Worm (Caenorhabditis elegans) whole organism, late embryonic: ENCODE results near the gene haf-1.

Experiments
- C38D4.7 ChIP-seq: fragments of 200-800 bp; sonication (Bioruptor generic); optimal IDR thresholded peaks from 2 replicates; lab custom pipeline; 2018; ENCODE audit warnings: mild to moderate bottlenecking, missing genetic modification characterization, moderate library complexity, missing compliant biosample characterization
- K02D7.2 ChIP-seq: sonication (generic microtip); optimal IDR thresholded peaks from 2 replicates; lab custom pipeline; 2017; ENCODE audit warnings: mild to moderate bottlenecking, missing genetic modification characterization, missing compliant biosample characterization
- Y22D7AL.16 ChIP-seq: sonication (generic microtip); optimal IDR thresholded peaks from 2 replicates; lab custom pipeline; 2016; ENCODE audit warnings: missing genetic modification characterization, missing compliant biosample characterization
- ceh-14 ChIP-seq: sonication (generic microtip); optimal IDR thresholded peaks from 2 replicates; lab custom pipeline; 2016; ENCODE audit warnings: missing genotype, missing genetic modification characterization, missing compliant biosample characterization
- ceh-19 ChIP-seq: fragments of 200-800 bp; sonication (Bioruptor generic); optimal IDR thresholded peaks from 2 replicates; lab custom pipeline; 2018; ENCODE audit warnings: mild to moderate bottlenecking, missing genetic modification characterization, missing compliant biosample characterization
- ceh-24 ChIP-seq: sonication (generic microtip); optimal IDR thresholded peaks from 2 replicates; lab custom pipeline; 2016; ENCODE audit warnings: mild to moderate bottlenecking, missing genetic modification characterization, missing compliant biosample characterization
- ceh-30 ChIP-seq: fragments of 150-350 bp; optimal IDR thresholded peaks from 2 replicates; lab custom pipeline; 2014; ENCODE audit warnings: missing biosample characterization, missing genetic modification characterization
- ceh-34 ChIP-seq: sonication (generic microtip); optimal IDR thresholded peaks from 2 replicates; lab custom pipeline; 2016; ENCODE audit warnings: mild to moderate bottlenecking, missing genetic modification characterization, missing compliant biosample characterization
- ceh-45 ChIP-seq: fragments of 200-800 bp; sonication (Bioruptor generic); IDR thresholded peaks from 2 replicates; pipeline ENCODE4 v1.3.6; 2022; ENCODE audit warnings: missing genetic modification reagents, missing genetic modification characterization, missing compliant biosample characterization
- ceh-48 ChIP-seq: sonication (generic microtip); optimal IDR thresholded peaks from 2 replicates; lab custom pipeline; 2016; ENCODE audit warnings: missing genetic modification characterization, inconsistent platforms, missing compliant biosample characterization
- ceh-9 ChIP-seq: sonication (generic microtip); optimal IDR thresholded peaks from 2 replicates; lab custom pipeline; 2016; ENCODE audit warnings: mild to moderate bottlenecking, missing genetic modification characterization, inconsistent platforms, missing compliant biosample characterization
- che-1 ChIP-seq: sonication (generic microtip); optimal IDR thresholded peaks from 2 replicates; lab custom pipeline; 2016; ENCODE audit warnings: mild to moderate bottlenecking, missing genetic modification characterization, missing compliant biosample characterization
- dve-1 ChIP-seq: sonication (generic microtip); optimal IDR thresholded peaks from 2 replicates; lab custom pipeline; 2017; ENCODE audit warnings: antibody characterized with exemption, mild to moderate bottlenecking, missing genetic modification characterization, missing compliant biosample characterization
- elt-2 ChIP-seq: sonication (generic microtip); optimal IDR thresholded peaks from 2 replicates; lab custom pipeline; 2016; ENCODE audit warnings: missing genetic modification reagents, missing genetic modification characterization, missing compliant biosample characterization
- fax-1 ChIP-seq: sonication (generic microtip); optimal IDR thresholded peaks from 2 replicates; lab custom pipeline; 2016; ENCODE audit warnings: missing genotype, missing genetic modification characterization, missing compliant biosample characterization
- fkh-10 ChIP-seq: fragments of 150-350 bp; optimal IDR thresholded peaks from 2 replicates; lab custom pipeline; 2014; ENCODE audit warnings: missing biosample characterization, missing genetic modification reagents, missing genetic modification characterization
- fkh-6 ChIP-seq: sonication (generic microtip); optimal IDR thresholded peaks from 2 replicates; lab custom pipeline; 2016; ENCODE audit warnings: missing genetic modification characterization, missing compliant biosample characterization
- hlh-13 ChIP-seq: fragments of 200-800 bp; sonication (Bioruptor generic); optimal IDR thresholded peaks from 2 replicates; lab custom pipeline; 2018; ENCODE audit warnings: mild to moderate bottlenecking, missing genetic modification characterization, missing compliant biosample characterization
- hlh-15 ChIP-seq: sonication (generic microtip); optimal IDR thresholded peaks from 2 replicates; lab custom pipeline; 2016; ENCODE audit warnings: missing genetic modification characterization, missing compliant biosample characterization
- hlh-6 ChIP-seq: sonication (generic microtip); optimal IDR thresholded peaks from 2 replicates; lab custom pipeline; 2016; ENCODE audit warnings: missing genotype, missing genetic modification characterization, missing compliant biosample characterization
- hlh-8 ChIP-seq: sonication (generic microtip); optimal IDR thresholded peaks from 2 replicates; lab custom pipeline; 2016; ENCODE audit warnings: missing genotype, missing genetic modification characterization, missing compliant biosample characterization
- lim-6 ChIP-seq: sonication (generic microtip); optimal IDR thresholded peaks from 2 replicates; lab custom pipeline; 2016; ENCODE audit warnings: missing genetic modification characterization, missing compliant biosample characterization
- lin-11 ChIP-seq: fragments of 200-800 bp; sonication (Bioruptor generic); optimal IDR thresholded peaks from 2 replicates; lab custom pipeline; 2018; ENCODE audit warnings: mild to moderate bottlenecking, missing genetic modification characterization, missing compliant biosample characterization
- madf-2 ChIP-seq: sonication (generic microtip); optimal IDR thresholded peaks from 2 replicates; lab custom pipeline; 2017; ENCODE audit warnings: missing genetic modification characterization, missing compliant biosample characterization
- mec-3 ChIP-seq: sonication (generic microtip); optimal IDR thresholded peaks from 2 replicates; lab custom pipeline; 2016; ENCODE audit warnings: borderline replicate concordance, missing genetic modification characterization, missing compliant biosample characterization
- nhr-11 ChIP-seq: fragments of 150-350 bp; optimal IDR thresholded peaks from 2 replicates; lab custom pipeline; 2014; ENCODE audit warnings: missing biosample characterization, missing genetic modification characterization
- odd-2 ChIP-seq: sonication (generic microtip); optimal IDR thresholded peaks from 2 replicates; lab custom pipeline; 2017; ENCODE audit warnings: antibody characterized with exemption, mild to moderate bottlenecking, missing genetic modification characterization, missing compliant biosample characterization
- pag-3 ChIP-seq: sonication (generic microtip); optimal IDR thresholded peaks from 2 replicates; lab custom pipeline; 2016; ENCODE audit warnings: missing compliant biosample characterization, missing genetic modification characterization, borderline replicate concordance
- pat-9 ChIP-seq: fragments of 200-800 bp; sonication (Bioruptor generic); optimal IDR thresholded peaks from 2 replicates; lab custom pipeline; 2018; ENCODE audit warnings: mild to moderate bottlenecking, missing genetic modification characterization, moderate library complexity, missing compliant biosample characterization
- rnt-1 ChIP-seq: sonication (generic microtip); optimal IDR thresholded peaks from 2 replicates; lab custom pipeline; 2016; ENCODE audit warnings: missing genetic modification characterization, missing compliant biosample characterization
- sox-4 ChIP-seq: sonication (generic microtip); optimal IDR thresholded peaks from 2 replicates; lab custom pipeline; 2017; ENCODE audit warnings: mild to moderate bottlenecking, missing genetic modification characterization, inconsistent platforms, missing compliant biosample characterization
- tbx-7 ChIP-seq: sonication (generic microtip); optimal IDR thresholded peaks from 2 replicates; lab custom pipeline; 2016; ENCODE audit warnings: missing genotype, missing genetic modification characterization, missing compliant biosample characterization
- unc-86 ChIP-seq: sonication (generic microtip); optimal IDR thresholded peaks from 2 replicates; lab custom pipeline; 2016; ENCODE audit warnings: missing genetic modification characterization, missing compliant biosample characterization
- ztf-16 ChIP-seq: sonication (generic microtip); optimal IDR thresholded peaks from 2 replicates; lab custom pipeline; 2017; ENCODE audit warnings: missing genetic modification characterization, missing compliant biosample characterization

haf-1 gene

ce11 chrIV:17343482-17343881, 32.7 kb upstream of the haf-1 start, which contains the start of gene C49C3.11:
C49C3.11 (plus strand) TSS chrIV:17343782.
- TF ChIP-seq ceh-30 (tag; lab: Kevin White, UChicago) (no peak), rnt-1 (tag; lab: Kevin White, UChicago) (no peak), pag-3 (tag; lab: Kevin White, UChicago) (no peak), che-1 (tag; lab: Kevin White, UChicago) (no peak), ceh-34 (tag; lab: Kevin White, UChicago) (no peak), madf-2 (tag; lab: Kevin White, UChicago) (no peak), ceh-9 (no peak), ceh-48 (tag; lab: Kevin White, UChicago) (no peak), hlh-15 (no peak), ceh-14 (no peak), Y22D7AL.16 (tag; lab: Kevin White, UChicago) (no peak), odd-2 (tag; lab: Kevin White, UChicago) (no peak), ztf-16 (tag; lab: Kevin White, UChicago) (no peak), ceh-19 (GFP tag; lab: Kevin White, UChicago) (no peak), ceh-45 (GFP tag; lab: Robert Waterston, UW) (no peak), elt-2 (tag; lab: Kevin White, UChicago) (no peak), hlh-13 (GFP tag; lab: Kevin White, UChicago) (no peak), tbx-7 (no peak), lin-11 (tag; lab: Kevin White, UChicago) (no peak)

ce11 chrIV:17346599-17347218, 29.5 kb upstream of the haf-1 start, which contains the start of the genes clec-197 and clec-198:
clec-197 (minus strand) TSS chrIV:17346699.
clec-198 (plus strand) TSS chrIV:17347168.
- TF ChIP-seq unc-86 (tag; lab: Kevin White, UChicago), result no peak
- no peak for TF ChIP-seq che-1 (tag; lab: Kevin White, UChicago)
- TF ChIP-seq ceh-24 (tag; lab: Kevin White, UChicago), result no peak
- no peak for TF ChIP-seq fkh-6 (tag; lab: Kevin White, UChicago)
- TF ChIP-seq pag-3 (tag; lab: Kevin White, UChicago), result no peak
- TF ChIP-seq hlh-8, result no peak
- TF ChIP-seq ceh-45 (GFP tag; lab: Robert Waterston, UW), result no peak
- TF ChIP-seq dve-1 (tag; lab: Kevin White, UChicago), result no peak
- no peak for TF ChIP-seq fax-1 (tag; lab: Kevin White, UChicago)

DNA sequence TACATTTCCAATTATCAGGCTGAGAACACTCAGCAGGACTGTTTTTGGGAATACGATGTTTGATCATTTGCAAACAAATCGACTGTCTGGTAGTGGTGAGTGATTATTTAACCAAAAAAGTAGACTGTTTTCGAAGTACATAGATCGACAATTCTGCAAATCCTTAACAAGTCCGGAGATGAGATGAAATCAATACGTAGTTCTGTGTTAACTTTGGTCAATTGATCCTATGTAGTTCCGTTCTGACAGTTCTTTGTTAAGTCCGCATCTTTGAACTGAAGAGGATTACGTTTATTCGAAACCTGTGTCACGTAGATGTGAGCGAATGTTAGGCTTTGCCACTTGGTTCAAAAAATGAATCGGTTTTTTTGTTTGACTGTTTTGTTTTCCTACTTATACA, 24.6 kb upstream of the haf-1 start, which contains the start of gene clec-199:
TSS of gene clec-199 (plus strand) at position 301 of the 400 bp plus-strand sequence.
- TF ChIP-seq ceh-9, result no peak
- no peak for TF ChIP-seq fax-1 (tag; lab: Kevin White, UChicago)
- TF ChIP-seq nhr-11 (tag; lab: Kevin White, UChicago), result no peak
- no peak for TF ChIP-seq elt-2 (tag; lab: Kevin White, UChicago)
- no peak for TF ChIP-seq K02D7.2 (tag; lab: Kevin White, UChicago)
- no peak for TF ChIP-seq fkh-10 (GFP tag; lab: Kevin White, UChicago)
- TF ChIP-seq hlh-6 (tag; lab: Kevin White, UChicago), result no peak
- no peak for TF ChIP-seq C38D4.7 (GFP tag; lab: Kevin White, UChicago)
- TF ChIP-seq ceh-14, result no peak
- TF ChIP-seq lim-6, result no peak
- no peak for TF ChIP-seq pag-3 (tag; lab: Kevin White, UChicago)
- TF ChIP-seq madf-2 (tag; lab: Kevin White, UChicago), result no peak

- TF ChIP-seq che-1 (tag; lab: Kevin White, UChicago), result no peak
Measured at ce11 chrIV:17361143-17361542, 15.1 kb upstream of the haf-1 start, which contains the start of gene clec-202. clec-202 (plus strand) TSS chrIV:17361443.

- TF ChIP-seq elt-2 (tag; lab: Kevin White, UChicago) (no peak), ceh-34 (tag; lab: Kevin White, UChicago) (no peak), mec-3 (tag; lab: Kevin White, UChicago) (no peak), pat-9 (tag; lab: Kevin White, UChicago) (no peak), sox-4 (tag; lab: Kevin White, UChicago) (no peak)
- TF ChIP-seq, all 69 proteins: peak for 0
Measured at ce11 chrIV:17367294-17367693, 8.9 kb upstream of the haf-1 start, which contains the start of gene zipt-17. zipt-17 (minus strand) TSS chrIV:17367394.
